Fruit fly (Drosophila melanogaster) whole organism, wandering third instar larva: Measurements from ENCODE around the gene CG10469.

Source experiments
- Abd-B ChIP-seq: fragments of >200 bp; optimal IDR thresholded peaks from 2 replicates; lab custom pipeline; 2017; ENCODE audit warnings: missing biosample characterization, missing genetic modification characterization
- CG32264 ChIP-seq: fragments of 200-800 bp; sonication (Bioruptor generic); optimal IDR thresholded peaks from 2 replicates; lab custom pipeline; 2016; ENCODE audit warnings: missing biosample characterization, missing genetic modification characterization
- CG9705 ChIP-seq: fragments of 200-800 bp; sonication (Bioruptor generic); optimal IDR thresholded peaks from 2 replicates; lab custom pipeline; 2018; ENCODE audit warnings: missing biosample characterization, mild to moderate bottlenecking, missing genetic modification characterization
- CrebA ChIP-seq: fragments of 200-800 bp; sonication (Bioruptor generic); optimal IDR thresholded peaks from 2 replicates; lab custom pipeline; 2016; ENCODE audit warnings: missing biosample characterization, mild to moderate bottlenecking, missing genetic modification characterization, borderline replicate concordance
- Dfd ChIP-seq: fragments of >200 bp; optimal IDR thresholded peaks from 2 replicates; lab custom pipeline; 2017; ENCODE audit warnings: missing biosample characterization, missing genetic modification characterization
- Dif ChIP-seq: fragments of 200-275, 200-300 bp; sonication (Bioruptor generic); optimal IDR thresholded peaks from 2 replicates; lab custom pipeline; 2018; ENCODE audit warnings: missing biosample characterization, missing genetic modification characterization; ENCODE audit not compliant: partially characterized antibody
- GATAd ChIP-seq: sonication (Bioruptor generic); optimal IDR thresholded peaks from 2 replicates; lab custom pipeline; 2016; ENCODE audit warnings: missing biosample characterization, missing genetic modification characterization
- HLH106 ChIP-seq: fragments of 200-800 bp; optimal IDR thresholded peaks from 3 replicates; lab custom pipeline; 2019; ENCODE audit warnings: missing biosample characterization, mild to moderate bottlenecking, missing genetic modification characterization, moderate library complexity
- Hnf4 ChIP-seq: fragments of 200-800 bp; sonication (Bioruptor generic); optimal IDR thresholded peaks from 2 replicates; lab custom pipeline; 2016; ENCODE audit warnings: missing biosample characterization, mild to moderate bottlenecking, missing genetic modification characterization
- Jra ChIP-seq: sonication (Bioruptor generic); optimal IDR thresholded peaks from 2 replicates; lab custom pipeline; 2016; ENCODE audit warnings: missing biosample characterization, missing genetic modification characterization
- Mio ChIP-seq: sonication (Bioruptor generic); optimal IDR thresholded peaks from 2 replicates; lab custom pipeline; 2016; ENCODE audit warnings: missing biosample characterization, missing genetic modification characterization
- Myc ChIP-seq: fragments of >200 bp; optimal IDR thresholded peaks from 2 replicates; lab custom pipeline; 2017
- N ChIP-seq: fragments of >200 bp; optimal IDR thresholded peaks from 2 replicates; lab custom pipeline; 2018; ENCODE audit warnings: missing biosample characterization, missing external identifiers, missing genetic modification characterization
- OdsH ChIP-seq: fragments of 200-800 bp; sonication (Bioruptor generic); optimal IDR thresholded peaks from 2 replicates; lab custom pipeline; 2016; ENCODE audit warnings: missing biosample characterization, mild to moderate bottlenecking, missing genetic modification characterization
- Rel ChIP-seq, 2 experiments: fragments of 200-800 bp; sonication (Bioruptor generic) in 1 of 2; optimal IDR thresholded peaks; 2 replicates in 1 of 2; 3 replicates in 1 of 2; lab custom pipeline; 2016 to 2019; ENCODE audit warnings: mild to moderate bottlenecking in 2 of 2, missing biosample characterization in 2 of 2, missing genetic modification characterization in 2 of 2, moderate library complexity in 1 of 2
- Sp1 ChIP-seq: fragments of 200-800 bp; sonication (Bioruptor generic); optimal IDR thresholded peaks from 3 replicates; lab custom pipeline; 2019; ENCODE audit warnings: missing biosample characterization, mild to moderate bottlenecking, missing genetic modification characterization, moderate library complexity
- Vsx2 ChIP-seq: fragments of 200-300, 225-300 bp; sonication (Bioruptor generic); optimal IDR thresholded peaks from 2 replicates; lab custom pipeline; 2018; ENCODE audit warnings: missing biosample characterization, missing genetic modification characterization; ENCODE audit not compliant: partially characterized antibody
- br ChIP-seq: fragments of 200-800 bp; sonication (Bioruptor generic); optimal IDR thresholded peaks from 2 replicates; lab custom pipeline; 2016; ENCODE audit warnings: missing biosample characterization, missing genetic modification characterization
- brk ChIP-seq: fragments of 200-800 bp; sonication (Bioruptor generic); optimal IDR thresholded peaks from 2 replicates; lab custom pipeline; 2016; ENCODE audit warnings: missing biosample characterization, mild to moderate bottlenecking, missing genetic modification characterization
- dmrt93B ChIP-seq: fragments of 200-800 bp; sonication (Bioruptor generic); optimal IDR thresholded peaks from 2 replicates; lab custom pipeline; 2018; ENCODE audit warnings: missing biosample characterization, mild to moderate bottlenecking, missing genetic modification characterization
- fru ChIP-seq: fragments of 200-800 bp; sonication (Bioruptor generic); optimal IDR thresholded peaks from 3 replicates; lab custom pipeline; 2016; ENCODE audit warnings: missing biosample characterization, mild to moderate bottlenecking, missing genetic modification characterization
- jim ChIP-seq: fragments of 175-275, 200-325 bp; sonication (Bioruptor generic); optimal IDR thresholded peaks from 2 replicates; lab custom pipeline; 2016; ENCODE audit warnings: missing biosample characterization, mild to moderate bottlenecking, missing genetic modification characterization
- lola ChIP-seq: fragments of >200 bp; optimal IDR thresholded peaks from 2 replicates; lab custom pipeline; 2017; ENCODE audit warnings: missing biosample characterization, missing genetic modification characterization
- pan ChIP-seq: fragments of >200 bp; optimal IDR thresholded peaks from 2 replicates; lab custom pipeline; 2017
- psq ChIP-seq: fragments of 200-800 bp; sonication (Bioruptor generic); optimal IDR thresholded peaks from 3 replicates; lab custom pipeline; 2017; ENCODE audit warnings: missing biosample characterization, mild to moderate bottlenecking, missing genetic modification characterization, moderate library complexity
- rgr ChIP-seq: fragments of 200-800 bp; sonication (Bioruptor generic); optimal IDR thresholded peaks from 3 replicates; lab custom pipeline; 2016; ENCODE audit warnings: missing biosample characterization, mild to moderate bottlenecking, missing genetic modification characterization
- sv ChIP-seq: fragments of 200-800 bp; sonication (Bioruptor generic); optimal IDR thresholded peaks from 3 replicates; lab custom pipeline; 2016; ENCODE audit warnings: missing biosample characterization, missing genetic modification characterization
- tai ChIP-seq: sonication (Bioruptor generic); optimal IDR thresholded peaks from 2 replicates; lab custom pipeline; 2016; ENCODE audit warnings: missing biosample characterization, missing genetic modification characterization
- usp ChIP-seq: fragments of >200 bp; optimal IDR thresholded peaks from 2 replicates; lab custom pipeline; 2017; ENCODE audit warnings: missing biosample characterization, missing genetic modification characterization
- woc ChIP-seq: sonication (Bioruptor generic); optimal IDR thresholded peaks from 2 replicates; lab custom pipeline; 2016; ENCODE audit warnings: missing biosample characterization, mild to moderate bottlenecking, missing genetic modification characterization

Gene CG10469

DNA sequence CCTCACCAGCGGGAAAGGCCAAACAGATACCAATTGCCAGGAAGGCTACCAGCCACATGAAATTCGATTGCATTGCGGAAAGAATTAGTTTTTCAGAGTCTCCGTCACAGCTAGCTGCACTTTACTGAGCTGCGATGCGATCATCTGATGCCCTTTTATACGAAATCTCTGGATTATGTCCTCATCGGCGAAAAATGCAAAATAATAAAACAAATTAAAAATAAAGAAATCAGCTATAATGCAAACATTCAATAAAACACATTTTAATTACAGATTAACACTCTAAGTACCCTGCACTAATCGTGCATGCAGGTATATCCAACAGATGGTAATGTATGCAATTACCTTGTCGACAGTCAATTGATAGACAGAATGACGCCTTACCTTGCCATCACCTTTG is 38.9 kb upstream of the CG10469 start, which contains the start of gene Cpr65Au:
Cpr65Au (minus strand) TSS at position 101 of the 400 bp plus-strand sequence.
- TF ChIP-seq Hnf4 (GFP tag; lab: Kevin White, UChicago): no peak
- TF ChIP-seq lola: no peak
- TF ChIP-seq br: no peak

- no peak for TF ChIP-seq rgr (GFP tag; lab: Kevin White, UChicago)
- TF ChIP-seq usp (GFP tag; lab: Kevin White, UChicago): no peak
- no peak for TF ChIP-seq Rel (GFP tag; optimal IDR thresholded peaks at IDR 0.05; lab: Kevin White, UChicago)
- TF ChIP-seq Rel (tag; optimal IDR thresholded peaks at IDR 0.05; lab: Kevin White, UChicago): no peak
- TF ChIP-seq OdsH: no peak
- no peak for TF ChIP-seq lola
- TF ChIP-seq brk (GFP tag; lab: Kevin White, UChicago): no peak
- no peak for TF ChIP-seq br
- no peak for TF ChIP-seq sv (GFP tag; lab: Kevin White, UChicago)
- TF ChIP-seq Dif (GFP tag; lab: Kevin White, UChicago): no peak
- TF ChIP-seq GATAd: no peak
- no peak for TF ChIP-seq Vsx2 (GFP tag; lab: Kevin White, UChicago)
- no peak for TF ChIP-seq Dfd (GFP tag; lab: Kevin White, UChicago)
- no peak for TF ChIP-seq tai (GFP tag; lab: Kevin White, UChicago)
- no peak for TF ChIP-seq dmrt93B
- TF ChIP-seq Mio (GFP tag; lab: Kevin White, UChicago): no peak
- no peak for TF ChIP-seq Abd-B (GFP tag; lab: Kevin White, UChicago)
- TF ChIP-seq, all 38 proteins: peak for 0
Measured at dm6 chr3L:6130944-6131343, 37.8 kb upstream of the CG10469 start, which contains the start of gene Lcp65Ag3. Lcp65Ag3 (minus strand) TSS chr3L:6130989.

dm6 chr3L:6129591-6129990 is 36.5 kb upstream of the CG10469 start:
- TF ChIP-seq GATAd (no peak), tai (GFP tag; lab: Kevin White, UChicago) (no peak), rgr (GFP tag; lab: Kevin White, UChicago) (no peak), Myc (lab: Kevin White, UChicago) (peak; percentile 74), brk (GFP tag; lab: Kevin White, UChicago) (no peak), Sp1 (GFP tag; lab: Kevin White, UChicago) (no peak), Dif (GFP tag; lab: Kevin White, UChicago) (no peak), Vsx2 (GFP tag; lab: Kevin White, UChicago) (peak; percentile 76)
- TF ChIP-seq, all 38 proteins: peak for 2

DNA sequence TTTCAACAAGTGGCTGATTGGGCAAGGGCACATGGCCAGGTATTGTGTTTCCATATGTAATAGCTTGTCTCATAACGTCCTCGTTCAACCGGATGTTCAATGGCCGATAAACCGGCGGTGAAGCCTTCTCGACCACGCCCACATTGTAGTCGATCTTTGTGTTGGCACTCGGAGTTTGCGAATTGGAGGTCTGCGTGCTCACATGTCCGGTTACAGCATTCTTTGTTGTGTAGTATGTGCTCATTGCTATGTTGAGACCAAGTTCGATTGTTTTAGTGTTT is 32.2 kb upstream of the CG10469 start:
- TF ChIP-seq woc (GFP tag; lab: Kevin White, UChicago): no peak
- TF ChIP-seq Sp1 (GFP tag; lab: Kevin White, UChicago): no peak
- TF ChIP-seq N (GFP tag; lab: Kevin White, UChicago): no peak
- no peak for TF ChIP-seq CG32264 (GFP tag; lab: Kevin White, UChicago)
- TF ChIP-seq jim (GFP tag; lab: Kevin White, UChicago): no peak
- TF ChIP-seq Mio (GFP tag; lab: Kevin White, UChicago): no peak
- no peak for TF ChIP-seq Vsx2 (GFP tag; lab: Kevin White, UChicago)
- no peak for TF ChIP-seq Abd-B (GFP tag; lab: Kevin White, UChicago)

- TF ChIP-seq HLH106 (tag; lab: Kevin White, UChicago) (peak; percentile 50), dmrt93B (peak; percentile 17), sv (GFP tag; lab: Kevin White, UChicago) (peak; percentile 4), Jra (no peak), Myc (lab: Kevin White, UChicago) (peak; percentile 86), CrebA (GFP tag; lab: Kevin White, UChicago) (no peak), rgr (GFP tag; lab: Kevin White, UChicago) (peak; percentile 33), usp (GFP tag; lab: Kevin White, UChicago) (no peak), CG9705 (GFP tag; lab: Kevin White, UChicago) (peak; percentile 32), fru (peak; percentile 20)
Measured at dm6 chr3L:6124616-6125408, 31.7 kb upstream of the CG10469 start.

- TF ChIP-seq pan (lab: Kevin White, UChicago): no peak
- TF ChIP-seq br: no peak
- no peak for TF ChIP-seq Vsx2 (GFP tag; lab: Kevin White, UChicago)
- no peak for TF ChIP-seq Sp1 (GFP tag; lab: Kevin White, UChicago)
- TF ChIP-seq psq: no peak
- no peak for TF ChIP-seq OdsH
- no peak for TF ChIP-seq Rel (GFP tag; optimal IDR thresholded peaks at IDR 0.05; lab: Kevin White, UChicago)
- TF ChIP-seq Rel (tag; optimal IDR thresholded peaks at IDR 0.05; lab: Kevin White, UChicago): no peak
- TF ChIP-seq, all 38 proteins: peak for 0
Measured at dm6 chr3L:6116881-6117280, 23.8 kb upstream of the CG10469 start.
